Fruit fly (Drosophila melanogaster): Measurements from ENCODE around the gene Exo84.

Exo84 gene

DNA sequence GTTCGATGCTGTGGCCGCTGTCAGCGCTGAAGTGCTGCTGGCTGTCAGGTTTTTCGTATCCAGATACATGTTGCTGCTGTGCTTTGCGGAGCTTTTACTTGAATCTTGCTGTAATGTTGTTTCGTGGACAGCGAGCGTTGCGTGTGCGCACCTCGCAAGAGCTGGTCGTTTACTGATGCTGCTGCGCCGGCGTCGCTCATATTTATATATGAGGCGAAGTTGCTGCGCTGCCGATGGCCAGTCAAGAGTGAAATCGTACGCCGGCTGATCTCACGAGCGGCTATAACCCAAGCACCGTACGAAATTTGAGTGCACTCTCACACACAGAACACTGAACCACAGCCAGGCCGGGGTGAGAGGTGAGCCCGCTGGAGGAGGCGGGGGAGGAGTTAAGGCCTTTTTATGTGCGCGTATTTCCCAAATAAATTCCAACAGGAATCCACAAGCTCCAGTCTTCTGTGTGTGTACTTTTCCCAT, 34.7 kb downstream of the Exo84 start (continued):
- no peak for TF ChIP-seq Dbx (GFP tag; IDR thresholded peaks at IDR 0.05)
- TF ChIP-seq p53 (GFP tag; optimal IDR thresholded peaks at IDR 0.05): no peak
- TF ChIP-seq Oaz (GFP tag; IDR thresholded peaks at IDR 0.05): no peak
- no peak for TF ChIP-seq CG2116 (GFP tag; optimal IDR thresholded peaks at IDR 0.05)
- peak; percentile 79 for TF ChIP-seq sd (tag; optimal IDR thresholded peaks at IDR 0.05)
- no peak for TF ChIP-seq tup (GFP tag; optimal IDR thresholded peaks at IDR 0.05)
- TF ChIP-seq Bdp1 (GFP tag; optimal IDR thresholded peaks at IDR 0.05): no peak
- TF ChIP-seq fd96Cb (tag; optimal IDR thresholded peaks at IDR 0.05): no peak
- no peak for TF ChIP-seq CG43689 (GFP tag; IDR thresholded peaks at IDR 0.05)
- peak; percentile 85 for TF ChIP-seq Deaf1 (tag; optimal IDR thresholded peaks at IDR 0.05)
- TF ChIP-seq CG31441 (GFP tag; IDR thresholded peaks at IDR 0.05): no peak
- no peak for TF ChIP-seq BEAF-32 (GFP tag; optimal IDR thresholded peaks at IDR 0.05)
- no peak for TF ChIP-seq C15 (GFP tag; IDR thresholded peaks at IDR 0.05)
- TF ChIP-seq lmd (GFP tag; IDR thresholded peaks at IDR 0.05): no peak
- TF ChIP-seq CG10959 (GFP tag; IDR thresholded peaks at IDR 0.05): no peak
- TF ChIP-seq Med (GFP tag): peak; percentile 72
- TF ChIP-seq Mes4 (GFP tag; optimal IDR thresholded peaks at IDR 0.05): no peak
- no peak for TF ChIP-seq zen (tag; optimal IDR thresholded peaks at IDR 0.05)
- TF ChIP-seq Lim3 (GFP tag; IDR thresholded peaks at IDR 0.05): no peak
- TF ChIP-seq CG15011 (GFP tag; optimal IDR thresholded peaks at IDR 0.05): no peak
- 0 out of 2 replicates have a peak, but pooled peaks have one; percentile 40 for TF ChIP-seq CG42726 (GFP tag; IDR thresholded peaks at IDR 0.05; ENCODE audit: partially characterized antibody)
- TF ChIP-seq CG8765 (GFP tag; IDR thresholded peaks at IDR 0.05): no peak
- TF ChIP-seq Spps (tag; optimal IDR thresholded peaks at IDR 0.05): no peak
- TF ChIP-seq Sry-δ (GFP tag; optimal IDR thresholded peaks at IDR 0.05): no peak
- no peak for TF ChIP-seq Dad (GFP tag; optimal IDR thresholded peaks at IDR 0.05)
- no peak for TF ChIP-seq tll (GFP tag; optimal IDR thresholded peaks at IDR 0.05)
- TF ChIP-seq CG12391 (tag; optimal IDR thresholded peaks at IDR 0.05): no peak
- TF ChIP-seq CG6654 (GFP tag; optimal IDR thresholded peaks at IDR 0.05): no peak
- TF ChIP-seq Atf-2 (GFP tag; optimal IDR thresholded peaks at IDR 0.05): no peak
- peak; percentile 18; the same call in 1 of the 2 replicates for TF ChIP-seq Bgb (GFP tag; IDR thresholded peaks at IDR 0.05; ENCODE audit: partially characterized antibody)
- TF ChIP-seq ci (GFP tag; IDR thresholded peaks at IDR 0.05): 0 out of 3 replicates have a peak, but pooled peaks have one; percentile 20
- peak in 1 of 2 experiments; percentile 86 for TF ChIP-seq insv (GFP tag; optimal IDR thresholded peaks at IDR 0.05)
- peak in 1 of 2 experiments; percentile 26 for TF ChIP-seq Trl (optimal IDR thresholded peaks at IDR 0.05)
- no peak for TF ChIP-seq Trl (GFP tag; optimal IDR thresholded peaks at IDR 0.05)
- 0 out of 2 replicates have a peak, but pooled peaks have one; percentile 29 for TF ChIP-seq NFAT (GFP tag; IDR thresholded peaks at IDR 0.05)
- no peak for TF ChIP-seq Xrp1 (GFP tag; IDR thresholded peaks at IDR 0.05)
- TF ChIP-seq twi (tag; optimal IDR thresholded peaks at IDR 0.05): no peak
- TF ChIP-seq wor (GFP tag; IDR thresholded peaks at IDR 0.05): no peak
- no peak for TF ChIP-seq Dfd (GFP tag; optimal IDR thresholded peaks at IDR 0.05)
- no peak for TF ChIP-seq exex (tag; optimal IDR thresholded peaks at IDR 0.05)
- TF ChIP-seq z (GFP tag; IDR thresholded peaks at IDR 0.05): peak; percentile 82; the same call in 2 of the 3 replicates
- no peak for TF ChIP-seq eve (GFP tag; optimal IDR thresholded peaks at IDR 0.05)
- TF ChIP-seq usp (GFP tag; optimal IDR thresholded peaks at IDR 0.05): no peak
- TF ChIP-seq CG17328 (GFP tag; IDR thresholded peaks at IDR 0.05): no peak
- TF ChIP-seq nerfin-2 (GFP tag; IDR thresholded peaks at IDR 0.05; ENCODE audit: partially characterized antibody): no peak
- TF ChIP-seq sens (GFP tag): peak; percentile 60
- TF ChIP-seq Usf (GFP tag; optimal IDR thresholded peaks at IDR 0.05): no peak
- TF ChIP-seq Jarid2 (GFP tag; optimal IDR thresholded peaks at IDR 0.05): peak; percentile 76
- TF ChIP-seq HmgD (GFP tag; optimal IDR thresholded peaks at IDR 0.05): no peak
- peak; percentile 51; the same call in 1 of the 2 replicates for TF ChIP-seq CG7372 (GFP tag; IDR thresholded peaks at IDR 0.05)
- TF ChIP-seq CG12104 (GFP tag; optimal IDR thresholded peaks at IDR 0.05): no peak
- no peak for TF ChIP-seq shn (GFP tag; optimal IDR thresholded peaks at IDR 0.05)
- no peak for TF ChIP-seq CTCF (GFP tag; optimal IDR thresholded peaks at IDR 0.05)

Measured in whole organism, embryonic.